Worm (Caenorhabditis elegans): ENCODE data around the gene H23L24.4.
"Not testable (repeated sequence)": the region's sequence is repeated elsewhere in the genome, so short reads cannot be mapped to it uniquely, and the experiment has no call there.

H23L24.4 gene

ce11 chrIV:8718153-8718552 lies 12.7 kb upstream of the H23L24.4 start, which contains the start of gene H23L24.1:
TSS of gene H23L24.1 (plus strand) at chrIV:8718453.
- TF ChIP-seq aha-1 (tag) (no peak), ceh-32 (tag; optimal IDR thresholded peaks at IDR 0.05; ENCODE audit: poor library complexity) (no peak), ces-1 (GFP tag; optimal IDR thresholded peaks at IDR 0.05) (no peak), ceh-62 (tag; optimal IDR thresholded peaks at IDR 0.05) (no peak), arid-1 (GFP tag; conservative IDR thresholded peaks at IDR 0.05) (no peak), nhr-77 (tag; optimal IDR thresholded peaks at IDR 0.05) (no peak), spr-3 (GFP tag; optimal IDR thresholded peaks at IDR 0.05) (no peak), ceh-20 (GFP tag; IDR thresholded peaks at IDR 0.05) (no peak), dmd-6 (GFP tag; IDR thresholded peaks at IDR 0.05) (no peak), pqm-1 (tag; optimal IDR thresholded peaks at IDR 0.05) (no peak), zip-11 (GFP tag; IDR thresholded peaks at IDR 0.05) (no peak), spr-1 (tag; optimal IDR thresholded peaks at IDR 0.05) (no peak), hlh-11 (tag; optimal IDR thresholded peaks at IDR 0.05) (no peak), cey-2 (tag; optimal IDR thresholded peaks at IDR 0.05; ENCODE audit: borderline replicate concordance, insufficient read depth) (no peak), egl-43 (GFP tag; IDR thresholded peaks at IDR 0.05) (no peak), php-3 (GFP tag; IDR thresholded peaks at IDR 0.05) (no peak), ZK546.5 (tag; optimal IDR thresholded peaks at IDR 0.05) (no peak), vab-7 (GFP tag; IDR thresholded peaks at IDR 0.05) (no peak), nhr-10 (tag; optimal IDR thresholded peaks at IDR 0.05) (no peak)

ce11 chrIV:8715032-8715431 lies 9.6 kb upstream of the H23L24.4 start, which contains the start of the genes parg-2 and ipla-5:
TSS of gene parg-2 (minus strand) at chrIV:8715132.
TSS of gene ipla-5 (plus strand) at chrIV:8715247.
- TF ChIP-seq saeg-2 (GFP tag; IDR thresholded peaks at IDR 0.05); ztf-7 (tag; optimal IDR thresholded peaks at IDR 0.05); nhr-102 (tag; optimal IDR thresholded peaks at IDR 0.05): not testable (repeated sequence)

DNA sequence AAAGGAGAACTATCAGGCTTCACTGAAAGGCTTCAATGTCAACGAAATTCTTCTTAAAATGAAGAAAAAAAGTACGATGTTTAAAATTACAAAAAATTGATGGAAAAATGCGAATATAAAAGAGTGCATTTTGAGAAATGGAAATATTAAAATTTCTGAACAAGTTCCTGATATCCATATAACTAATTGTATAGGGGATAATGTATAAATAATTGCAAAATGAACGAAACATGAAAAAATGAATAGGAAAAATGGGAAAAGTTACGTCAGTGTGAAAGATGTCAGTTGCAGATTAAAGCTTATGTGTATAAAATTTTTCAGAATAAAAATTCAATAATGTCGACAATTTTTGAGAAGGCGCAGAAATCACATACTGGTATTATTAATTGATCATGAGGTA lies 2.6 kb upstream of the H23L24.4 start:
- TF ChIP-seq nhr-6 (tag; optimal IDR thresholded peaks at IDR 0.05) = no peak
- peak in 1 of 2 experiments; percentile 93 for TF ChIP-seq unc-62 (GFP tag; optimal IDR thresholded peaks at IDR 0.05 in 1 of 2)
- TF ChIP-seq unc-62 (tag; optimal IDR thresholded peaks at IDR 0.05) = no peak
- no peak for TF ChIP-seq zip-11 (GFP tag; IDR thresholded peaks at IDR 0.05)
- no peak for TF ChIP-seq tag-97 (GFP tag; IDR thresholded peaks at IDR 0.05)
- TF ChIP-seq nhr-10 (tag; optimal IDR thresholded peaks at IDR 0.05) = no peak

ce11 chrIV:8697436-8697835 lies 8.0 kb downstream of the H23L24.4 start, which contains the start of gene ttll-11:
TSS of gene ttll-11 (plus strand) at chrIV:8697736.
- peak; percentile 15 for TF ChIP-seq nhr-11 (tag; optimal IDR thresholded peaks at IDR 0.05)
- peak in 1 of 2 experiments; percentile 21 for TF ChIP-seq unc-62 (GFP tag; optimal IDR thresholded peaks at IDR 0.05 in 1 of 2)
- TF ChIP-seq unc-62 (tag; optimal IDR thresholded peaks at IDR 0.05) = no peak
- TF ChIP-seq hlh-30 (tag; optimal IDR thresholded peaks at IDR 0.05; ENCODE audit: insufficient read depth) = no peak

DNA sequence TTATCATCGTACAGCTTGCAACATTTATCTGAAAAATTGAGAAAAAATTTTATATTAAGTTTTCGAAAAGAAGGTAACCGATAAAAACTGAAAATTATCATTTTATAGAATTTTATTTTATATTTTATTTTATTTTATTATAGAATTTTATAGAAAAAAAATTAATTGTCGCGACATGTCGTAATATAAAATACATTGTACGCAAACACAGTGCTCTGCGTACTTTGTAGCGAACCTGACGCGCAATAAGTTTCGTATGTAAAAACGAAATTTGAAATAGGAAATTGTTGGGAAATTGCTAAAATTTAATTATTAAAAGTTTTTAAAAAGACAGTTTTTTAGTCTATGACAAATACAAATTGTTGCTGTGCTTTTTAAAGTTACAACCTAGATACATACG lies 13.9 kb downstream of the H23L24.4 start, which contains the start of the genes hst-1 and ints-6:
TSS of gene hst-1 (minus strand) at position 28 of the 400 bp plus-strand sequence.
TSS of gene ints-6 (plus strand) at position 260 of the 400 bp plus-strand sequence.
- TF ChIP-seq lin-39 (tag; optimal IDR thresholded peaks at IDR 0.05) (no peak), ztf-11 (tag; optimal IDR thresholded peaks at IDR 0.05) (no peak), ceh-28 (tag; optimal IDR thresholded peaks at IDR 0.05) (no peak), spr-3 (GFP tag; optimal IDR thresholded peaks at IDR 0.05) (no peak), attf-4 (tag; optimal IDR thresholded peaks at IDR 0.05) (no peak), daf-12 (tag; optimal IDR thresholded peaks at IDR 0.05) (no peak), dmd-8 (GFP tag; IDR thresholded peaks at IDR 0.05) (no peak), lsy-2 (tag; optimal IDR thresholded peaks at IDR 0.05) (peak in 1 of 2 experiments; percentile 28), cey-2 (tag; optimal IDR thresholded peaks at IDR 0.05; ENCODE audit: borderline replicate concordance, insufficient read depth) (no peak), D1046.2 (GFP tag; IDR thresholded peaks at IDR 0.05) (no peak), egl-43 (GFP tag; IDR thresholded peaks at IDR 0.05) (no peak), dpl-1 (GFP tag; optimal IDR thresholded peaks at IDR 0.05) (peak; percentile 58), T20F7.1 (GFP tag; optimal IDR thresholded peaks at IDR 0.05) (peak; percentile 59), fkh-10 (GFP tag; optimal IDR thresholded peaks at IDR 0.05) (no peak), zag-1 (tag; optimal IDR thresholded peaks at IDR 0.05) (no peak)

All from whole organism, L4 larva.